Fruit fly (Drosophila melanogaster): ENCODE measurements around the gene mus304.

The mus304 gene

dm6 chr3L:18075853-18076252 is 33.8 kb upstream of the mus304 start:
- TF ChIP-seq E2f2 (GFP tag; IDR thresholded peaks at IDR 0.05) (no peak), ind (GFP tag; optimal IDR thresholded peaks at IDR 0.05) (no peak), Drgx (GFP tag; IDR thresholded peaks at IDR 0.05) (no peak), maf-S (GFP tag; optimal IDR thresholded peaks at IDR 0.05) (no peak), mld (GFP tag; IDR thresholded peaks at IDR 0.05; ENCODE audit: partially characterized antibody) (no peak), CG9817 (tag; optimal IDR thresholded peaks at IDR 0.05) (no peak), CG1024 (GFP tag; IDR thresholded peaks at IDR 0.05) (no peak), CG31388 (GFP tag; optimal IDR thresholded peaks at IDR 0.05) (no peak), lilli (GFP tag; optimal IDR thresholded peaks at IDR 0.05) (no peak), ash1 (GFP tag; optimal IDR thresholded peaks at IDR 0.05) (no peak), CG8765 (GFP tag; IDR thresholded peaks at IDR 0.05) (no peak), D19B (GFP tag; optimal IDR thresholded peaks at IDR 0.05) (no peak), CG10543 (GFP tag; optimal IDR thresholded peaks at IDR 0.05) (no peak), ken (GFP tag; IDR thresholded peaks at IDR 0.05) (no peak), Bgb (GFP tag; IDR thresholded peaks at IDR 0.05; ENCODE audit: partially characterized antibody) (no peak), croc (GFP tag; conservative IDR thresholded peaks at IDR 0.05) (no peak), CG2129 (GFP tag; IDR thresholded peaks at IDR 0.05; ENCODE audit: partially characterized antibody) (no peak), CG18011 (GFP tag; optimal IDR thresholded peaks at IDR 0.05) (no peak), Spps (tag; optimal IDR thresholded peaks at IDR 0.05) (no peak)

- peak; percentile 20 for TF ChIP-seq stwl (tag; optimal IDR thresholded peaks at IDR 0.05)
- no peak for TF ChIP-seq Gsc (GFP tag; IDR thresholded peaks at IDR 0.05)
- no peak for TF ChIP-seq Hmx (GFP tag; optimal IDR thresholded peaks at IDR 0.05)
- peak in 1 of 2 experiments; percentile 22 for TF ChIP-seq bsh (GFP tag; optimal IDR thresholded peaks at IDR 0.05)
- TF ChIP-seq slp2 (GFP tag; optimal IDR thresholded peaks at IDR 0.05) = no peak
- no peak for TF ChIP-seq Bdp1 (GFP tag; optimal IDR thresholded peaks at IDR 0.05)
- no peak for TF ChIP-seq cato (GFP tag; optimal IDR thresholded peaks at IDR 0.05; ENCODE audit: borderline replicate concordance)
- TF ChIP-seq CG2875 (GFP tag; optimal IDR thresholded peaks at IDR 0.05) = no peak
- TF ChIP-seq exex (tag; optimal IDR thresholded peaks at IDR 0.05) = no peak
- TF ChIP-seq Blimp-1 (GFP tag; optimal IDR thresholded peaks at IDR 0.05) = peak; percentile 73
These were observed 33.0 kb upstream of the mus304 start for dm6 chr3L:18076649-18077048.

dm6 chr3L:18077649-18078417 is 31.8 kb upstream of the mus304 start:
- TF ChIP-seq org-1 (GFP tag; optimal IDR thresholded peaks at IDR 0.05) (peak; percentile 33), Asciz (GFP tag; optimal IDR thresholded peaks at IDR 0.05) (peak; percentile 11), CG2678 (tag; optimal IDR thresholded peaks at IDR 0.05) (no peak), CG15479 (GFP tag; optimal IDR thresholded peaks at IDR 0.05) (no peak), CG14710 (tag; optimal IDR thresholded peaks at IDR 0.05) (peak; percentile 53), CG6654 (GFP tag; optimal IDR thresholded peaks at IDR 0.05) (no peak), da (GFP tag; optimal IDR thresholded peaks at IDR 0.05) (no peak), Sox100B (GFP tag; optimal IDR thresholded peaks at IDR 0.05) (peak; percentile 69), zen2 (GFP tag; IDR thresholded peaks at IDR 0.05; ENCODE audit: partially characterized antibody) (0 out of 3 replicates have a peak, but pooled peaks have one; percentile 10), H15 (GFP tag; IDR thresholded peaks at IDR 0.05) (no peak), Chrac-16 (GFP tag; optimal IDR thresholded peaks at IDR 0.05) (peak; percentile 26), Hey (tag; optimal IDR thresholded peaks at IDR 0.05) (no peak), CG13775 (GFP tag; optimal IDR thresholded peaks at IDR 0.05) (no peak), CG11560 (tag; IDR thresholded peaks at IDR 0.05) (no peak), CG14667 (GFP tag; IDR thresholded peaks at IDR 0.05) (no peak), HLH54F (GFP tag; optimal IDR thresholded peaks at IDR 0.05) (no peak), dimm (GFP tag; IDR thresholded peaks at IDR 0.05) (no peak), CG9437 (GFP tag; optimal IDR thresholded peaks at IDR 0.05) (peak; percentile 28), CG14965 (GFP tag; optimal IDR thresholded peaks at IDR 0.05; ENCODE audit: borderline replicate concordance) (no peak), CG2129 (GFP tag; IDR thresholded peaks at IDR 0.05; ENCODE audit: partially characterized antibody) (no peak)
